Fruit fly (Drosophila melanogaster): ENCODE results near the gene CG7029.

Gene CG7029

dm6 chr3R:22755187-22755777 lies 4.6 kb downstream of the CG7029 start:
- TF ChIP-seq dl (GFP tag; optimal IDR thresholded peaks at IDR 0.05; ENCODE audit: insufficient read depth in 1 of 2, partially characterized antibody in 2 of 2) (peak in 1 of 2 experiments; percentile 8), brk (GFP tag; optimal IDR thresholded peaks at IDR 0.05) (no peak)

DNA sequence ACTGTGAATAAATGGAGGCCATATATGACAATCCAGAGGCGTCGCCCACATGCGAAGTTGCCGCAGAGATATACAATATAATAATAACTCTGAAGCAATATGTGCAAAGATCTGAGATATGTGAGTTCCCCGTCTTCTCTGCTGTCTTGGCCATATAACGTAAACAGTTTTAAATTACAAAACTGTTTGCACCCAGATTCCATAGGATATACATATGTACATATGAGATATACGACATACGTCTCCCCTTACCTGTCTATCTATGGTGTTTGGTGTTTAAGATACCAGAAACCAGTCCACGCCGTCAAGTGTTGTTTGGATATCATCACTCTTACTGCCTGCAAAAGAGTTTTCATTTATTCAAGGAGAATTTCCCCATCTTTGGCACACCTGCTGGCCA lies 5.6 kb downstream of the CG7029 start:
- TF ChIP-seq usp (GFP tag; optimal IDR thresholded peaks at IDR 0.05) (no peak), Hnf4 (GFP tag; optimal IDR thresholded peaks at IDR 0.05) (no peak), Rel (GFP tag; optimal IDR thresholded peaks at IDR 0.05) (no peak), Rel (tag; optimal IDR thresholded peaks at IDR 0.05) (peak; percentile 51), dsf (GFP tag; optimal IDR thresholded peaks at IDR 0.05; ENCODE audit: borderline replicate concordance) (no peak), dmrt93B (GFP tag; optimal IDR thresholded peaks at IDR 0.05) (no peak), lola (GFP tag; optimal IDR thresholded peaks at IDR 0.05) (no peak)

dm6 chr3R:22757117-22757516 lies 6.4 kb downstream of the CG7029 start:
- TF ChIP-seq Abd-B (GFP tag; optimal IDR thresholded peaks at IDR 0.05) (no peak), Hr83 (GFP tag; optimal IDR thresholded peaks at IDR 0.05; ENCODE audit: poor library complexity, severe bottlenecking) (no peak), tai (GFP tag; optimal IDR thresholded peaks at IDR 0.05) (no peak), N (GFP tag; optimal IDR thresholded peaks at IDR 0.05) (no peak), CrebA (GFP tag; optimal IDR thresholded peaks at IDR 0.05; ENCODE audit: borderline replicate concordance) (no peak), sv (GFP tag; optimal IDR thresholded peaks at IDR 0.05) (no peak), brk (GFP tag; optimal IDR thresholded peaks at IDR 0.05) (no peak), dmrt93B (GFP tag; optimal IDR thresholded peaks at IDR 0.05) (no peak), foxo (GFP tag; optimal IDR thresholded peaks at IDR 0.05) (no peak), Sp1 (GFP tag; optimal IDR thresholded peaks at IDR 0.05) (no peak), Dif (GFP tag; optimal IDR thresholded peaks at IDR 0.05; ENCODE audit: partially characterized antibody) (no peak)

DNA sequence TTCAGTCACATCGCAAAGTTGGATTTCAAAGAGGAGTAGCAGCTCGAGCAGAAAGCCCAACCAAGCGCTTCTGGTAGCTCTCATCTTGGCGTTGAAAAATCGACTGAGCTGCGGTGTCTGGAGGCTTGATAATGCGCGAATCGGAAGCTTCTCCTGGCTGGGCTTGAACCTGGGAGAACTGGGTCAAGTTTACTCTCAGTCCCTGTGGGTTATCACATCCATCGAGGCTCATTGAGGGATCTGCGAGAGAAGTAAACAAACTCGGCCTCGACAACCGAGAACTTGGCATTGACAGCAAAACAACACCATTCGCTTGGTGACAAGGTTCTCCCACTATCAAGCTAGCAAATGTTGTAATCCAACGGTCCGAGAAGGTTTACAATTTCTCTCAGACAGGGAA lies 10.3 kb downstream of the CG7029 start, which contains the start of gene Nepl13:
TSS of gene Nepl13 (minus strand) at position 89 of the 400 bp plus-strand sequence.
- TF ChIP-seq dmrt93B (GFP tag; optimal IDR thresholded peaks at IDR 0.05) (no peak), foxo (GFP tag; optimal IDR thresholded peaks at IDR 0.05) (no peak), Hr83 (GFP tag; optimal IDR thresholded peaks at IDR 0.05; ENCODE audit: poor library complexity, severe bottlenecking) (no peak), fru (GFP tag; optimal IDR thresholded peaks at IDR 0.05) (no peak), lola (GFP tag; optimal IDR thresholded peaks at IDR 0.05) (no peak), HLH106 (tag; optimal IDR thresholded peaks at IDR 0.05) (no peak), psq (GFP tag; optimal IDR thresholded peaks at IDR 0.05) (no peak), Rel (GFP tag; optimal IDR thresholded peaks at IDR 0.05) (no peak), Rel (tag; optimal IDR thresholded peaks at IDR 0.05) (no peak), Hr78 (GFP tag; optimal IDR thresholded peaks at IDR 0.05) (no peak), Sp1 (GFP tag; optimal IDR thresholded peaks at IDR 0.05) (no peak), Hnf4 (GFP tag; optimal IDR thresholded peaks at IDR 0.05) (no peak), rgr (GFP tag; optimal IDR thresholded peaks at IDR 0.05) (no peak), br (GFP tag; optimal IDR thresholded peaks at IDR 0.05) (no peak), pan (optimal IDR thresholded peaks at IDR 0.05) (no peak), usp (GFP tag; optimal IDR thresholded peaks at IDR 0.05) (no peak), woc (GFP tag; optimal IDR thresholded peaks at IDR 0.05) (no peak), CrebA (GFP tag; optimal IDR thresholded peaks at IDR 0.05; ENCODE audit: borderline replicate concordance) (no peak)

DNA sequence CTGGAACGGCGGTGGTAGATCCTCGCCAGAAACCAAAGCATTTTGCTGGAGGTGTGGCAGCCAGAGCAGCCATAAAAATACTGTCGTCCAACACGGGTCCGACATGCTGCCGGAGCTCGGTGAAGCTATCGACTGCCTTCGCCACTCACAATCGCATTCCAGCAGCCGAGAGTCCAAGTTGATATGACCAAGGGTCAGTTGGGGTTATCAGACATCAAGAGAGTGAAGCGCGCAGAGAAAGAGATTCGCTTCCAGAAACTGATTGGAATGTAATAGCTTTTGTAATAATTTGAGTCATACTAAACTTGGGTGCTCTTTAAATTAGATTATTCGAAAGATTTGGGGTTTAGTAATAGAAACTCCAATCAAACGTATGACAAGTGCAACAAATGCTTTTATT lies 12.9 kb downstream of the CG7029 start, which contains the start of gene Nepl14:
TSS of gene Nepl14 (minus strand) at position 125 of the 400 bp plus-strand sequence.
- no peak for TF ChIP-seq Jra (GFP tag; optimal IDR thresholded peaks at IDR 0.05)
- TF ChIP-seq CrebA (GFP tag; optimal IDR thresholded peaks at IDR 0.05; ENCODE audit: borderline replicate concordance) = no peak
- TF ChIP-seq dmrt93B (GFP tag; optimal IDR thresholded peaks at IDR 0.05) = no peak
- no peak for TF ChIP-seq GATAd (GFP tag; optimal IDR thresholded peaks at IDR 0.05)
- no peak for TF ChIP-seq Hnf4 (GFP tag; optimal IDR thresholded peaks at IDR 0.05)
- no peak for TF ChIP-seq Abd-B (GFP tag; optimal IDR thresholded peaks at IDR 0.05)
- TF ChIP-seq usp (GFP tag; optimal IDR thresholded peaks at IDR 0.05) = no peak
- TF ChIP-seq ey (GFP tag; optimal IDR thresholded peaks at IDR 0.05) = no peak
- TF ChIP-seq Dfd (GFP tag; optimal IDR thresholded peaks at IDR 0.05) = no peak
- no peak for TF ChIP-seq sage (GFP tag; optimal IDR thresholded peaks at IDR 0.05)
- no peak for TF ChIP-seq rgr (GFP tag; optimal IDR thresholded peaks at IDR 0.05)
- TF ChIP-seq CG9705 (GFP tag; optimal IDR thresholded peaks at IDR 0.05) = no peak
- no peak for TF ChIP-seq brk (GFP tag; optimal IDR thresholded peaks at IDR 0.05)
- no peak for TF ChIP-seq sv (GFP tag; optimal IDR thresholded peaks at IDR 0.05)
- TF ChIP-seq foxo (GFP tag; optimal IDR thresholded peaks at IDR 0.05) = no peak
- TF ChIP-seq OdsH (GFP tag; optimal IDR thresholded peaks at IDR 0.05) = no peak
- TF ChIP-seq Rel (GFP tag; optimal IDR thresholded peaks at IDR 0.05) = no peak
- no peak for TF ChIP-seq Rel (tag; optimal IDR thresholded peaks at IDR 0.05)
